Fruit fly (Drosophila melanogaster) whole organism, wandering third instar larva: ENCODE results near the gene CG12661.

ENCODE experiments used
- Abd-B ChIP-seq: fragments of >200 bp; optimal IDR thresholded peaks from 2 replicates; lab custom pipeline; 2017; ENCODE audit warnings: missing biosample characterization, missing genetic modification characterization
- CG32264 ChIP-seq: fragments of 200-800 bp; sonication (Bioruptor generic); optimal IDR thresholded peaks from 2 replicates; lab custom pipeline; 2016; ENCODE audit warnings: missing biosample characterization, missing genetic modification characterization
- CG9705 ChIP-seq: fragments of 200-800 bp; sonication (Bioruptor generic); optimal IDR thresholded peaks from 2 replicates; lab custom pipeline; 2018; ENCODE audit warnings: missing biosample characterization, mild to moderate bottlenecking, missing genetic modification characterization
- CrebA ChIP-seq: fragments of 200-800 bp; sonication (Bioruptor generic); optimal IDR thresholded peaks from 2 replicates; lab custom pipeline; 2016; ENCODE audit warnings: missing biosample characterization, mild to moderate bottlenecking, missing genetic modification characterization, borderline replicate concordance
- Dfd ChIP-seq: fragments of >200 bp; optimal IDR thresholded peaks from 2 replicates; lab custom pipeline; 2017; ENCODE audit warnings: missing biosample characterization, missing genetic modification characterization
- Dif ChIP-seq: fragments of 200-275, 200-300 bp; sonication (Bioruptor generic); optimal IDR thresholded peaks from 2 replicates; lab custom pipeline; 2018; ENCODE audit warnings: missing biosample characterization, missing genetic modification characterization; ENCODE audit not compliant: partially characterized antibody
- GATAd ChIP-seq: sonication (Bioruptor generic); optimal IDR thresholded peaks from 2 replicates; lab custom pipeline; 2016; ENCODE audit warnings: missing biosample characterization, missing genetic modification characterization
- HLH106 ChIP-seq: fragments of 200-800 bp; optimal IDR thresholded peaks from 3 replicates; lab custom pipeline; 2019; ENCODE audit warnings: missing biosample characterization, mild to moderate bottlenecking, missing genetic modification characterization, moderate library complexity
- Hnf4 ChIP-seq: fragments of 200-800 bp; sonication (Bioruptor generic); optimal IDR thresholded peaks from 2 replicates; lab custom pipeline; 2016; ENCODE audit warnings: missing biosample characterization, mild to moderate bottlenecking, missing genetic modification characterization
- Hr78 ChIP-seq: fragments of >200 bp; optimal IDR thresholded peaks from 2 replicates; lab custom pipeline; 2017; ENCODE audit warnings: missing biosample characterization, missing genetic modification characterization
- Hr83 ChIP-seq: fragments of 200-300 bp; sonication (Bioruptor generic); optimal IDR thresholded peaks from 2 replicates; lab custom pipeline; 2016; ENCODE audit warnings: missing biosample characterization, mild to moderate bottlenecking, missing genetic modification characterization, moderate library complexity; ENCODE audit not compliant: poor library complexity, severe bottlenecking
- Jra ChIP-seq: sonication (Bioruptor generic); optimal IDR thresholded peaks from 2 replicates; lab custom pipeline; 2016; ENCODE audit warnings: missing biosample characterization, missing genetic modification characterization
- Mio ChIP-seq: sonication (Bioruptor generic); optimal IDR thresholded peaks from 2 replicates; lab custom pipeline; 2016; ENCODE audit warnings: missing biosample characterization, missing genetic modification characterization
- Myc ChIP-seq: fragments of >200 bp; optimal IDR thresholded peaks from 2 replicates; lab custom pipeline; 2017
- N ChIP-seq: fragments of >200 bp; optimal IDR thresholded peaks from 2 replicates; lab custom pipeline; 2018; ENCODE audit warnings: missing biosample characterization, missing external identifiers, missing genetic modification characterization
- OdsH ChIP-seq: fragments of 200-800 bp; sonication (Bioruptor generic); optimal IDR thresholded peaks from 2 replicates; lab custom pipeline; 2016; ENCODE audit warnings: missing biosample characterization, mild to moderate bottlenecking, missing genetic modification characterization
- Rel ChIP-seq, 2 experiments: fragments of 200-800 bp; sonication (Bioruptor generic) in 1 of 2; optimal IDR thresholded peaks; 2 replicates in 1 of 2; 3 replicates in 1 of 2; lab custom pipeline; 2016 to 2019; ENCODE audit warnings: mild to moderate bottlenecking in 2 of 2, missing biosample characterization in 2 of 2, missing genetic modification characterization in 2 of 2, moderate library complexity in 1 of 2
- Sp1 ChIP-seq: fragments of 200-800 bp; sonication (Bioruptor generic); optimal IDR thresholded peaks from 3 replicates; lab custom pipeline; 2019; ENCODE audit warnings: missing biosample characterization, mild to moderate bottlenecking, missing genetic modification characterization, moderate library complexity
- Vsx2 ChIP-seq: fragments of 200-300, 225-300 bp; sonication (Bioruptor generic); optimal IDR thresholded peaks from 2 replicates; lab custom pipeline; 2018; ENCODE audit warnings: missing biosample characterization, missing genetic modification characterization; ENCODE audit not compliant: partially characterized antibody
- br ChIP-seq: fragments of 200-800 bp; sonication (Bioruptor generic); optimal IDR thresholded peaks from 2 replicates; lab custom pipeline; 2016; ENCODE audit warnings: missing biosample characterization, missing genetic modification characterization
- brk ChIP-seq: fragments of 200-800 bp; sonication (Bioruptor generic); optimal IDR thresholded peaks from 2 replicates; lab custom pipeline; 2016; ENCODE audit warnings: missing biosample characterization, mild to moderate bottlenecking, missing genetic modification characterization
- dl ChIP-seq, 2 experiments: fragments of 175-275, 200-275 bp in 1 of 2; fragments of 200-275 bp in 1 of 2; sonication (Bioruptor generic); optimal IDR thresholded peaks; lab custom pipeline; 2018; ENCODE audit warnings: mild to moderate bottlenecking in 2 of 2, missing biosample characterization in 2 of 2, missing genetic modification characterization in 2 of 2, moderate library complexity in 2 of 2; ENCODE audit not compliant: partially characterized antibody in 2 of 2, insufficient read depth in 1 of 2
- dmrt93B ChIP-seq: fragments of 200-800 bp; sonication (Bioruptor generic); optimal IDR thresholded peaks from 2 replicates; lab custom pipeline; 2018; ENCODE audit warnings: missing biosample characterization, mild to moderate bottlenecking, missing genetic modification characterization
- dsf ChIP-seq: sonication (Bioruptor generic); optimal IDR thresholded peaks from 2 replicates; lab custom pipeline; 2016; ENCODE audit warnings: missing biosample characterization, missing genetic modification characterization, borderline replicate concordance
- ey ChIP-seq: fragments of 200-800 bp; sonication (Bioruptor generic); optimal IDR thresholded peaks from 2 replicates; lab custom pipeline; 2016; ENCODE audit warnings: missing biosample characterization, missing genetic modification characterization
- foxo ChIP-seq, 2 experiments: fragments of 200-800 bp; sonication (Bioruptor generic); optimal IDR thresholded peaks; 2 replicates in 1 of 2; 3 replicates in 1 of 2; lab custom pipeline; 2016 to 2017; ENCODE audit warnings: missing biosample characterization in 2 of 2, missing genetic modification characterization in 2 of 2
- fru ChIP-seq: fragments of 200-800 bp; sonication (Bioruptor generic); optimal IDR thresholded peaks from 3 replicates; lab custom pipeline; 2016; ENCODE audit warnings: missing biosample characterization, mild to moderate bottlenecking, missing genetic modification characterization
- h ChIP-seq: fragments of 200-800 bp; sonication (Bioruptor generic); optimal IDR thresholded peaks from 3 replicates; lab custom pipeline; 2016; ENCODE audit warnings: missing biosample characterization, mild to moderate bottlenecking, missing genetic modification characterization
- jim ChIP-seq: fragments of 175-275, 200-325 bp; sonication (Bioruptor generic); optimal IDR thresholded peaks from 2 replicates; lab custom pipeline; 2016; ENCODE audit warnings: missing biosample characterization, mild to moderate bottlenecking, missing genetic modification characterization
- lola ChIP-seq: fragments of >200 bp; optimal IDR thresholded peaks from 2 replicates; lab custom pipeline; 2017; ENCODE audit warnings: missing biosample characterization, missing genetic modification characterization
- pan ChIP-seq: fragments of >200 bp; optimal IDR thresholded peaks from 2 replicates; lab custom pipeline; 2017
- psq ChIP-seq: fragments of 200-800 bp; sonication (Bioruptor generic); optimal IDR thresholded peaks from 3 replicates; lab custom pipeline; 2017; ENCODE audit warnings: missing biosample characterization, mild to moderate bottlenecking, missing genetic modification characterization, moderate library complexity
- rgr ChIP-seq: fragments of 200-800 bp; sonication (Bioruptor generic); optimal IDR thresholded peaks from 3 replicates; lab custom pipeline; 2016; ENCODE audit warnings: missing biosample characterization, mild to moderate bottlenecking, missing genetic modification characterization
- sage ChIP-seq: fragments of 200-800 bp; sonication (Bioruptor generic); optimal IDR thresholded peaks from 2 replicates; lab custom pipeline; 2016; ENCODE audit warnings: missing biosample characterization, mild to moderate bottlenecking, missing genetic modification characterization
- sv ChIP-seq: fragments of 200-800 bp; sonication (Bioruptor generic); optimal IDR thresholded peaks from 3 replicates; lab custom pipeline; 2016; ENCODE audit warnings: missing biosample characterization, missing genetic modification characterization
- tai ChIP-seq: sonication (Bioruptor generic); optimal IDR thresholded peaks from 2 replicates; lab custom pipeline; 2016; ENCODE audit warnings: missing biosample characterization, missing genetic modification characterization
- usp ChIP-seq: fragments of >200 bp; optimal IDR thresholded peaks from 2 replicates; lab custom pipeline; 2017; ENCODE audit warnings: missing biosample characterization, missing genetic modification characterization
- woc ChIP-seq: sonication (Bioruptor generic); optimal IDR thresholded peaks from 2 replicates; lab custom pipeline; 2016; ENCODE audit warnings: missing biosample characterization, mild to moderate bottlenecking, missing genetic modification characterization

CG12661 gene

dm6 chrX:8897859-8898427 is 25.5 kb downstream of the CG12661 start, which contains the start of gene Moe (continued):
- TF ChIP-seq Hr83 (GFP tag; lab: Kevin White, UChicago) (peak; percentile 90), foxo (GFP tag; optimal IDR thresholded peaks at IDR 0.05; lab: Kevin White, UChicago) (peak; percentile 41 to 77), brk (GFP tag; lab: Kevin White, UChicago) (no peak)

dm6 chrX:8896845-8897775 is 26.4 kb downstream of the CG12661 start:
- TF ChIP-seq rgr (peak; percentile 8), br (no peak), jim (GFP tag; lab: Kevin White, UChicago) (no peak), Hnf4 (GFP tag; lab: Kevin White, UChicago) (no peak), Vsx2 (no peak), Hr78 (GFP tag; lab: Kevin White, UChicago) (no peak), brk (GFP tag; lab: Kevin White, UChicago) (no peak), woc (GFP tag; lab: Kevin White, UChicago) (no peak), usp (GFP tag; lab: Kevin White, UChicago) (no peak), psq (no peak), CG9705 (GFP tag; lab: Kevin White, UChicago) (no peak), N (GFP tag; lab: Kevin White, UChicago) (no peak), dsf (no peak), fru (GFP tag; lab: Kevin White, UChicago) (peak; percentile 7), foxo (GFP tag; optimal IDR thresholded peaks at IDR 0.05; lab: Kevin White, UChicago) (no peak), dmrt93B (GFP tag; lab: Kevin White, UChicago) (no peak), HLH106 (peak; percentile 47), lola (no peak), tai (no peak), Jra (GFP tag; lab: Kevin White, UChicago) (peak; percentile 16), Dfd (GFP tag; lab: Kevin White, UChicago) (no peak), dl (GFP tag; optimal IDR thresholded peaks at IDR 0.05; lab: Kevin White, UChicago; ENCODE audit: insufficient read depth in 1 of 2, partially characterized antibody in 2 of 2) (no peak), GATAd (GFP tag; lab: Kevin White, UChicago) (no peak), Rel (GFP tag; optimal IDR thresholded peaks at IDR 0.05; lab: Kevin White, UChicago) (no peak), Rel (tag; optimal IDR thresholded peaks at IDR 0.05; lab: Kevin White, UChicago) (no peak), pan (lab: Kevin White, UChicago) (no peak), Dif (no peak), Abd-B (GFP tag; lab: Kevin White, UChicago) (no peak)
- TF ChIP-seq, all 38 proteins: peak for 4

dm6 chrX:8896080-8896479 is 27.4 kb downstream of the CG12661 start:
- TF ChIP-seq rgr (peak; percentile 93), Mio (GFP tag; lab: Kevin White, UChicago) (no peak), h (GFP tag; lab: Kevin White, UChicago) (peak; percentile 93), tai (peak; percentile 28), Abd-B (GFP tag; lab: Kevin White, UChicago) (no peak), dl (GFP tag; optimal IDR thresholded peaks at IDR 0.05; lab: Kevin White, UChicago; ENCODE audit: insufficient read depth in 1 of 2, partially characterized antibody in 2 of 2) (no peak), brk (GFP tag; lab: Kevin White, UChicago) (peak; percentile 79), dsf (peak; percentile 44), sv (GFP tag; lab: Kevin White, UChicago) (peak; percentile 90), foxo (GFP tag; optimal IDR thresholded peaks at IDR 0.05; lab: Kevin White, UChicago) (peak in 1 of 2 experiments; percentile 95), psq (peak; percentile 87), pan (lab: Kevin White, UChicago) (peak; percentile 51), Jra (GFP tag; lab: Kevin White, UChicago) (no peak), CrebA (GFP tag; lab: Kevin White, UChicago) (no peak), woc (GFP tag; lab: Kevin White, UChicago) (peak; percentile 51), fru (GFP tag; lab: Kevin White, UChicago) (peak; percentile 87), N (GFP tag; lab: Kevin White, UChicago) (no peak), Sp1 (GFP tag; lab: Kevin White, UChicago) (peak; percentile 92), Myc (no peak), Hr83 (GFP tag; lab: Kevin White, UChicago) (no peak), jim (GFP tag; lab: Kevin White, UChicago) (no peak), lola (no peak), OdsH (peak; percentile 93), dmrt93B (GFP tag; lab: Kevin White, UChicago) (peak; percentile 87), Hnf4 (GFP tag; lab: Kevin White, UChicago) (peak; percentile 89), sage (GFP tag; lab: Kevin White, UChicago) (peak; percentile 90), ey (GFP tag; lab: Kevin White, UChicago) (peak; percentile 84), br (peak; percentile 87), Dif (no peak), usp (GFP tag; lab: Kevin White, UChicago) (no peak), GATAd (GFP tag; lab: Kevin White, UChicago) (peak; percentile 24), CG32264 (GFP tag; lab: Kevin White, UChicago) (no peak), Dfd (GFP tag; lab: Kevin White, UChicago) (no peak), CG9705 (GFP tag; lab: Kevin White, UChicago) (peak; percentile 56), Hr78 (GFP tag; lab: Kevin White, UChicago) (no peak), Rel (GFP tag; optimal IDR thresholded peaks at IDR 0.05; lab: Kevin White, UChicago) (peak; percentile 66), Rel (tag; optimal IDR thresholded peaks at IDR 0.05; lab: Kevin White, UChicago) (peak; percentile 59), HLH106 (peak; percentile 93)
